Worm (Caenorhabditis elegans): ENCODE data around the gene acs-3.

acs-3 gene

DNA sequence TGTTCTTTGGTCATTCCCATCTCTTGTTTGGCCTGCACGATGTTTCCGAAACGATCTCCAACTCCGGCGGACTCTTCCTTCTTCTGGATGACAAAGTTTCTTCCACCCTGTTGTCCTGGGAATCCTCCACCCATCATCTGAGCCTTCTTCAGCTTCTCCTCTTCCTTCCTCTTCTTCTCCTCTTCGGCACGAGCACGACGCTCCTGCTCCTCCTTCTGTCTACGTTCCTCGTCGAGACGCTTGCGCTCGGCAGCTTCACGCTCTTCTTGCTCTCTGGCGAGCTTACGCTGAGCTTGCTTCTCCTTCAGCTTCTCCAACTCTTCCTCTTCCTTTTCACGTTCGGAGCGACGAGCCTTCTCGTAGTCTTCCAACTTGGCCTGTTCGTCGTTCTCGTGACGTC is 22.1 kb downstream of the acs-3 start:
- peak; percentile 84 for TF ChIP-seq zfh-2 (GFP tag; conservative IDR thresholded peaks at IDR 0.05)
- TF ChIP-seq hlh-26 (GFP tag; conservative IDR thresholded peaks at IDR 0.05): no peak
- no peak for TF ChIP-seq egl-18 (GFP tag; IDR thresholded peaks at IDR 0.05)
- no peak for TF ChIP-seq nhr-179 (tag; optimal IDR thresholded peaks at IDR 0.05)
- TF ChIP-seq rpc-1 (optimal IDR thresholded peaks at IDR 0.05): no peak
- TF ChIP-seq rpc-1 (tag; optimal IDR thresholded peaks at IDR 0.05): no peak
- no peak for TF ChIP-seq F39B2.1 (GFP tag; IDR thresholded peaks at IDR 0.05)
- no peak for TF ChIP-seq dpff-1 (tag; optimal IDR thresholded peaks at IDR 0.05)
- TF ChIP-seq nfya-2 (GFP tag; IDR thresholded peaks at IDR 0.05): no peak
- TF ChIP-seq lin-26 (GFP tag; IDR thresholded peaks at IDR 0.05): 0 out of 2 replicates have a peak, but pooled peaks have one; percentile 32
- no peak for TF ChIP-seq Y53F4B.3 (GFP tag; IDR thresholded peaks at IDR 0.05)
- TF ChIP-seq akir-1 (GFP tag; optimal IDR thresholded peaks at IDR 0.05): no peak
- TF ChIP-seq gei-17 (GFP tag; optimal IDR thresholded peaks at IDR 0.05): no peak
- no peak for TF ChIP-seq C06A6.2 (GFP tag; conservative IDR thresholded peaks at IDR 0.05)
- TF ChIP-seq let-526 (GFP tag; IDR thresholded peaks at IDR 0.05): no peak
- TF ChIP-seq K11D2.4 (GFP tag; IDR thresholded peaks at IDR 0.05): no peak
- TF ChIP-seq egrh-3 (GFP tag; IDR thresholded peaks at IDR 0.05): peak; percentile 70
- TF ChIP-seq B0035.1 (tag; optimal IDR thresholded peaks at IDR 0.05): no peak
- TF ChIP-seq mel-28 (tag; optimal IDR thresholded peaks at IDR 0.05; ENCODE audit: borderline replicate concordance): no peak
- no peak for TF ChIP-seq ztf-3 (GFP tag; optimal IDR thresholded peaks at IDR 0.05)
- TF ChIP-seq lin-40 (tag; optimal IDR thresholded peaks at IDR 0.05): no peak
- no peak for TF ChIP-seq F55B11.4 (tag; optimal IDR thresholded peaks at IDR 0.05; ENCODE audit: borderline replicate concordance, insufficient read depth)
- no peak; the same call in 1 of the 2 replicates for TF ChIP-seq dox-1 (GFP tag; IDR thresholded peaks at IDR 0.05)
- TF ChIP-seq sptf-2 (GFP tag; optimal IDR thresholded peaks at IDR 0.05): no peak
- no peak for TF ChIP-seq unc-130 (GFP tag; optimal IDR thresholded peaks at IDR 0.05)

DNA sequence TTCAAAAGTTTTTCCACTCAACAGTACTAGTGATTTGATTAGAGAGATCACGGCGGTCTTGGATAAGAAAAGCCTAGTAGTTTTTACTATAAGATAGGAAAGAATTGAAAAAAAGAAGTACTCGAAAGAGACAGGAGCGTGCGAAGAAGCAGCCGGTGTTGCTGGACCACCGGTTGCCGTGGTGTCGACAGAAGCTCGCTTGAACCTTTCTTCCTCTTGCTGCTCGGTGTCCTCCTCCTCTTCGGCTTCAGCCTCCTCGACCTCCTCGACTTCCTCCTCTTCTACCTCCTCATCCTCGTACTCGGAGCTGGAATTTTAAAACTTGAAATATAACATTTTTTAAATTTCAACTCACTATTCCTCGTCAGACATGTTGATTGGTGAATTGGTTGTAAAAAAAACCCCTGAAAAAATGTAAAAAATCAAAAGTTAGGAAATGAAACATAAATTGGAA is 23.2 kb downstream of the acs-3 start, which contains the start of gene tnt-4:
TSS of gene tnt-4 (minus strand) at position 404 of the 454 bp plus-strand sequence.
- TF ChIP-seq zfh-2 (GFP tag; conservative IDR thresholded peaks at IDR 0.05) (peak; percentile 55), ztf-18 (tag; optimal IDR thresholded peaks at IDR 0.05) (no peak)

DNA sequence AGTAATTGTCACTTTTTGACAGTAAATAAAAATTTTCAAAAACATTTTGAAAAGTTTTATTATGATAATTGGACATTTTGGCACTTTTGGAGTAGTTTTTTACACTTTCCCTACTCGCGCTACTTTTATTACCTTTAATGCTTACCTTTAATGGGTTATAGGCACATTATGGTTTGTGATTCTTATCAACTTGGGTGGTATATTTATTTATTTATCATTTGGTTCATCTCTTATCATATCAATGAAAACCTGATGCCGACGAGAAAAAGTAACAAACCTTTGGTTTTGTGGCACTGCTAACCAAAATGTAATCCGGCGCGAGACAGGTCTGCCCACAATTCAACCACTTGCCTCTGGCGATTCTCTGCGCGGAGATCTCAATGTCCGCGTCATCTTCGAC is 29.0 kb downstream of the acs-3 start:
- TF ChIP-seq rpc-1 (optimal IDR thresholded peaks at IDR 0.05): no peak
- TF ChIP-seq rpc-1 (tag; optimal IDR thresholded peaks at IDR 0.05): no peak
- no peak for TF ChIP-seq lin-54 (GFP tag; optimal IDR thresholded peaks at IDR 0.05)
- TF ChIP-seq K12H6.12 (tag; optimal IDR thresholded peaks at IDR 0.05): no peak

DNA sequence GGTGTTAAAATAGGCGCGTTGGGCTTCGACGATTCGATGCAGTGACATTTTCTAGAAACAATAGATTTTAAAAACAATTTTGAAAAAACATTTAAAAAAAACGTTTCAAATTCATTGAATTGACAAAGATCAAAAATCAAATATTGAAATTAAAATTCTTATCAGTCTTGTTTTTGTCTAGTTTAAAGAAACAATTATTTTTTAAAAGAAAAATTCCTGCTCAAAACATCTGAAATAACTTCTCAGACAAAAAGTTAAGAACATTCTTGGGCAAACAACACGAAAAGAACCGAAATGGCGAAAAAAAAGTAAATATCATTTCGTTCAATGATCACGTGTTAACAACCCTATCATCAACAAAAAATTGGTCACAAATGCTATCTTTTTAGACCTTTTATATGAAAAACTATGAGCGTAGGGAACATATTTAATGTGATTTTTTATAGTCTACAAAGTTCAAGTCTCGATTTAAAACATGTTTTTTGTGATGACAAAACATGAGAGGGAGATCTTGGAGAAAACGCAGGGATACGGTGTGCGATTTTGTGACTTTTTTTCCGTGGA is 30.3 kb downstream of the acs-3 start, which contains the start of gene alh-5:
TSS of gene alh-5 (minus strand) at position 51 of the 564 bp plus-strand sequence.
- TF ChIP-seq nhr-80 (tag; optimal IDR thresholded peaks at IDR 0.05) (peak; percentile 19), Y67H2A.10 (GFP tag; conservative IDR thresholded peaks at IDR 0.05) (no peak)

DNA sequence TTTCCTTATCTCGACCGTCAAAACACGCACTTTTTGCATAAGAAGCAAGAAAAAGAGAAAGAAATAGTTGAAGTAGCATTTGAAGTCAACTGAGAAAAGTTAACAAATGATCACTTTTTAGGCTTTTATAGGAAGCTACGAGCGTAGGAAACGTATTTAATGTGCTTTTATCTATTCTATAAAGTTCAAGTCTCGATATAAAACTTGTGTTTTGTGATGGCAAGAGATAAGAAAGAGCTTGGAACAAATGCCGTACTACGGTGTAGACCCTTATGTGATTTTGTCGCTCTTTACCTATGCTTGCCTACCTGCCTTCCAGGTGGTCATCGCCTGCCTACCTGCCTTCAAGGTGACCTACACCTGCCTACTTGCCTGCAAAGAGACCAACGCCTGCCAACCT is 34.9 kb downstream of the acs-3 start, which contains the start of gene clec-206:
TSS of gene clec-206 (minus strand) at position 101 of the 400 bp plus-strand sequence.
- TF ChIP-seq snpc-3.4 (tag; optimal IDR thresholded peaks at IDR 0.05) (no peak), ceh-58 (GFP tag; IDR thresholded peaks at IDR 0.05) (0 out of 2 replicates have a peak, but pooled peaks have one; percentile 38), zfh-2 (GFP tag; conservative IDR thresholded peaks at IDR 0.05) (0 out of 2 replicates have a peak, but pooled peaks have one; percentile 6)
